Fruit fly (Drosophila melanogaster) whole organism, embryonic: ENCODE results near the gene wdb.
A peak's percentile ranks its signal among the peaks of the same experiment; 100 is the strongest.

ENCODE experiments used
- Asciz ChIP-seq: fragments of 200-800 bp; sonication (Bioruptor generic); optimal IDR thresholded peaks from 2 replicates; lab custom pipeline; 2017; ENCODE audit warnings: missing biosample characterization, mild to moderate bottlenecking, missing genetic modification characterization, missing genetic modification reagents
- Bdp1 ChIP-seq: fragments of 200-800 bp; sonication (Bioruptor generic); optimal IDR thresholded peaks from 3 replicates; lab custom pipeline; 2016; ENCODE audit warnings: missing biosample characterization, missing genetic modification characterization
- CG10267 ChIP-seq: fragments of 200-800 bp; sonication (Bioruptor generic); optimal IDR thresholded peaks from 2 replicates; lab custom pipeline; 2018; ENCODE audit warnings: missing biosample characterization, mild to moderate bottlenecking, missing genetic modification characterization, moderate library complexity
- CG10959 ChIP-seq: fragments of 200-800 bp; sonication (Bioruptor generic); IDR thresholded peaks from 2 replicates; pipeline ENCODE4 v1.3.6; 2022; ENCODE audit warnings: missing biosample characterization, missing genetic modification characterization
- CG11247 ChIP-seq: fragments of 200-800 bp; sonication (Bioruptor generic); IDR thresholded peaks from 2 replicates; pipeline ENCODE4 v1.3.6; 2022; ENCODE audit warnings: missing biosample characterization, missing genetic modification characterization
- CG11456 ChIP-seq: fragments of 200-800 bp; sonication (Bioruptor generic); IDR thresholded peaks from 3 replicates; pipeline ENCODE4 v1.3.6; 2022; ENCODE audit warnings: missing biosample characterization, missing genetic modification characterization
- CG12659 ChIP-seq: fragments of 200-800 bp; sonication (Bioruptor generic); optimal IDR thresholded peaks from 3 replicates; lab custom pipeline; 2017; ENCODE audit warnings: mild to moderate bottlenecking, missing biosample characterization, missing genetic modification reagents, missing genetic modification characterization
- CG14441 ChIP-seq: fragments of 200-800 bp; sonication (Bioruptor generic); IDR thresholded peaks from 2 replicates; pipeline ENCODE4 v1.3.6; 2022; ENCODE audit warnings: missing biosample characterization, missing genetic modification characterization
- CG15073 ChIP-seq: fragments of 200-800 bp; sonication (Bioruptor generic); optimal IDR thresholded peaks from 2 replicates; lab custom pipeline; 2016; ENCODE audit warnings: missing biosample characterization, missing genetic modification characterization
- CG1529 ChIP-seq: fragments of 200-800 bp; sonication (Bioruptor generic); optimal IDR thresholded peaks from 3 replicates; lab custom pipeline; 2018; ENCODE audit warnings: missing biosample characterization, missing genetic modification characterization
- CG17359 ChIP-seq: fragments of 200-800 bp; sonication (Bioruptor generic); optimal IDR thresholded peaks from 3 replicates; lab custom pipeline; 2018; ENCODE audit warnings: missing biosample characterization, mild to moderate bottlenecking, missing genetic modification characterization, moderate library complexity
- CG17385 ChIP-seq: fragments of 200-800 bp; sonication (Bioruptor generic); optimal IDR thresholded peaks from 3 replicates; lab custom pipeline; 2018; ENCODE audit warnings: missing biosample characterization, mild to moderate bottlenecking, missing genetic modification characterization
- CG1832 ChIP-seq: fragments of 200-800 bp; sonication (Bioruptor generic); optimal IDR thresholded peaks from 2 replicates; lab custom pipeline; 2017; ENCODE audit warnings: missing biosample characterization, mild to moderate bottlenecking, missing genetic modification characterization, inconsistent platforms
- CG2678 ChIP-seq: fragments of 200-800 bp; sonication (Bioruptor generic); optimal IDR thresholded peaks from 3 replicates; lab custom pipeline; 2019; ENCODE audit warnings: missing biosample characterization, mild to moderate bottlenecking, missing genetic modification characterization, moderate library complexity
- CG30431 ChIP-seq: fragments of 200-800 bp; sonication (Bioruptor generic); optimal IDR thresholded peaks from 2 replicates; lab custom pipeline; 2017; ENCODE audit warnings: missing biosample characterization, missing genetic modification characterization
- CG32772 ChIP-seq: fragments of 200-800 bp; sonication (Bioruptor generic); IDR thresholded peaks from 2 replicates; pipeline ENCODE4 v1.3.6; 2022; ENCODE audit warnings: missing biosample characterization, missing genetic modification characterization
- CG4424 ChIP-seq: fragments of 200-800 bp; sonication (Bioruptor generic); optimal IDR thresholded peaks from 3 replicates; lab custom pipeline; 2016; ENCODE audit warnings: missing biosample characterization, missing genetic modification characterization
- CG4730 ChIP-seq: fragments of 200-800 bp; sonication (Bioruptor generic); IDR thresholded peaks from 2 replicates; pipeline ENCODE4 v1.3.6; 2022; ENCODE audit warnings: missing biosample characterization, missing genetic modification characterization
- CG6175 ChIP-seq: fragments of 200-800 bp; sonication (Bioruptor generic); IDR thresholded peaks from 3 replicates; pipeline ENCODE4 v1.3.6; 2022; ENCODE audit warnings: missing biosample characterization, missing genetic modification characterization
- CG6272 ChIP-seq: fragments of 200-800 bp; sonication (Bioruptor generic); IDR thresholded peaks from 2 replicates; pipeline ENCODE4 v1.3.6; 2022; ENCODE audit warnings: missing biosample characterization, missing genetic modification characterization
- CG6654 ChIP-seq: fragments of 200-800 bp; sonication (Bioruptor generic); optimal IDR thresholded peaks from 2 replicates; lab custom pipeline; 2017; ENCODE audit warnings: missing biosample characterization, mild to moderate bottlenecking, missing genetic modification characterization
- CG6813 ChIP-seq: fragments of 200-800 bp; sonication (Bioruptor generic); optimal IDR thresholded peaks from 2 replicates; lab custom pipeline; 2017; ENCODE audit warnings: missing biosample characterization, missing genetic modification characterization, mild to moderate bottlenecking, moderate library complexity, missing genetic modification reagents
- CG7987 ChIP-seq: fragments of 200-800 bp; sonication (Bioruptor generic); optimal IDR thresholded peaks from 2 replicates; lab custom pipeline; 2018; ENCODE audit warnings: missing biosample characterization, mild to moderate bottlenecking, missing genetic modification characterization, moderate library complexity
- CG8089 ChIP-seq: fragments of 200-800 bp; sonication (Bioruptor generic); optimal IDR thresholded peaks from 3 replicates; lab custom pipeline; 2016; ENCODE audit warnings: missing biosample characterization, missing genetic modification characterization
- CG8765 ChIP-seq: fragments of 200-800 bp; sonication (Bioruptor generic); IDR thresholded peaks from 2 replicates; pipeline ENCODE4 v1.3.6; 2022; ENCODE audit warnings: missing biosample characterization, missing genetic modification characterization
- CG9215 ChIP-seq: fragments of 200-800 bp; sonication (Bioruptor generic); IDR thresholded peaks from 2 replicates; pipeline ENCODE4 v1.3.6; 2022; ENCODE audit warnings: missing biosample characterization, missing genetic modification characterization
- CkIIα-i1 ChIP-seq: fragments of 200-800 bp; sonication (Bioruptor generic); IDR thresholded peaks from 2 replicates; pipeline ENCODE4 v1.3.6; 2022; ENCODE audit warnings: missing biosample characterization, missing genetic modification characterization
- D19B ChIP-seq: fragments of 200-800 bp; sonication (Bioruptor generic); optimal IDR thresholded peaks from 2 replicates; lab custom pipeline; 2017; ENCODE audit warnings: missing biosample characterization, mild to moderate bottlenecking, missing genetic modification characterization
- H15 ChIP-seq: fragments of 200-800 bp; sonication (Bioruptor generic); IDR thresholded peaks from 3 replicates; pipeline ENCODE4 v1.3.6; 2022; ENCODE audit warnings: missing biosample characterization, missing genetic modification characterization
- NK7.1 ChIP-seq: fragments of 200-800 bp; sonication (Bioruptor generic); optimal IDR thresholded peaks from 3 replicates; lab custom pipeline; 2016; ENCODE audit warnings: missing biosample characterization, missing genetic modification characterization
- Nf-YA ChIP-seq: fragments of 200-800 bp; sonication (Bioruptor generic); IDR thresholded peaks from 2 replicates; pipeline ENCODE4 v1.3.6; 2022; ENCODE audit warnings: missing biosample characterization, missing genetic modification characterization
- Rx ChIP-seq: fragments of 200-800 bp; sonication (Bioruptor generic); IDR thresholded peaks from 2 replicates; pipeline ENCODE4 v1.3.6; 2022; ENCODE audit warnings: missing biosample characterization, missing genetic modification characterization
- Sry-δ ChIP-seq: fragments of 200-800 bp; sonication (Bioruptor generic); optimal IDR thresholded peaks from 2 replicates; lab custom pipeline; 2016; ENCODE audit warnings: missing biosample characterization, missing genetic modification characterization
- ara ChIP-seq: fragments of 200-800 bp; sonication (Bioruptor generic); IDR thresholded peaks from 2 replicates; pipeline ENCODE4 v1.3.6; 2022; ENCODE audit warnings: missing biosample characterization, missing genetic modification characterization
- ato ChIP-seq: fragments of 200-800 bp; sonication (Bioruptor generic); IDR thresholded peaks from 2 replicates; pipeline ENCODE4 v1.3.6; 2022; ENCODE audit warnings: missing biosample characterization, missing genetic modification characterization; ENCODE audit not compliant: partially characterized antibody
- cas ChIP-seq: fragments of 200-800 bp; sonication (Bioruptor generic); IDR thresholded peaks from 2 replicates; pipeline ENCODE4 v1.3.6; 2022; ENCODE audit warnings: missing biosample characterization, missing genetic modification characterization
- chm ChIP-seq: fragments of 200-800 bp; sonication (Bioruptor generic); IDR thresholded peaks from 2 replicates; pipeline ENCODE4 v1.3.6; 2022; ENCODE audit warnings: missing biosample characterization, missing genetic modification characterization
- disco-r ChIP-seq: fragments of 200-800 bp; sonication (Bioruptor generic); optimal IDR thresholded peaks from 2 replicates; lab custom pipeline; 2016; ENCODE audit warnings: missing biosample characterization, missing genetic modification characterization
- dmrt11E ChIP-seq: fragments of 200-800 bp; sonication (Bioruptor generic); optimal IDR thresholded peaks from 3 replicates; lab custom pipeline; 2018; ENCODE audit warnings: missing biosample characterization, mild to moderate bottlenecking, missing genetic modification characterization, moderate library complexity
- dmrt99B ChIP-seq: fragments of 200-800 bp; sonication (Bioruptor generic); optimal IDR thresholded peaks from 2 replicates; lab custom pipeline; 2018; ENCODE audit warnings: missing biosample characterization, mild to moderate bottlenecking, missing genetic modification characterization, moderate library complexity
- ham ChIP-seq: fragments of 200-800 bp; sonication (Bioruptor generic); IDR thresholded peaks from 2 replicates; pipeline ENCODE4 v1.3.6; 2022; ENCODE audit warnings: missing biosample characterization, missing genetic modification characterization
- kni ChIP-seq: fragments of 200-800 bp; sonication (Bioruptor generic); optimal IDR thresholded peaks from 3 replicates; lab custom pipeline; 2017; ENCODE audit warnings: mild to moderate bottlenecking, missing biosample characterization, missing genetic modification reagents, missing genetic modification characterization
- onecut ChIP-seq: fragments of 200-800 bp; sonication (Bioruptor generic); IDR thresholded peaks from 2 replicates; pipeline ENCODE4 v1.3.6; 2022; ENCODE audit warnings: missing biosample characterization, missing genetic modification characterization
- pnt ChIP-seq: fragments of 200-800 bp; sonication (Bioruptor generic); optimal IDR thresholded peaks from 3 replicates; lab custom pipeline; 2016; ENCODE audit warnings: missing biosample characterization, missing genetic modification characterization
- pzg ChIP-seq: fragments of 200-800 bp; sonication (Bioruptor generic); optimal IDR thresholded peaks from 3 replicates; lab custom pipeline; 2018; ENCODE audit warnings: missing biosample characterization, mild to moderate bottlenecking, missing genetic modification characterization, moderate library complexity
- scrt ChIP-seq: fragments of 200-800 bp; sonication (Bioruptor generic); optimal IDR thresholded peaks from 2 replicates; lab custom pipeline; 2018; ENCODE audit warnings: missing biosample characterization, mild to moderate bottlenecking, missing genetic modification characterization, moderate library complexity
- sima ChIP-seq: fragments of 200-800 bp; sonication (Bioruptor generic); optimal IDR thresholded peaks from 2 replicates; lab custom pipeline; 2016; ENCODE audit warnings: missing biosample characterization, missing genetic modification characterization
- slbo ChIP-seq: fragments of 200-800 bp; sonication (Bioruptor generic); IDR thresholded peaks from 2 replicates; pipeline ENCODE4 v1.3.6; 2022; ENCODE audit warnings: missing biosample characterization, missing genetic modification characterization
- sna ChIP-seq: fragments of 200-800 bp; sonication (Bioruptor generic); IDR thresholded peaks from 2 replicates; pipeline ENCODE4 v1.3.6; 2022; ENCODE audit warnings: missing biosample characterization, missing genetic modification characterization; ENCODE audit not compliant: partially characterized antibody
- ssp ChIP-seq: fragments of 200-800 bp; sonication (Bioruptor generic); IDR thresholded peaks from 2 replicates; pipeline ENCODE4 v1.3.6; 2022; ENCODE audit warnings: missing biosample characterization, missing genetic modification characterization
- stc ChIP-seq: fragments of 200-800 bp; sonication (Bioruptor generic); IDR thresholded peaks from 2 replicates; pipeline ENCODE4 v1.3.6; 2022; ENCODE audit warnings: missing biosample characterization, missing genetic modification characterization
- unc-4 ChIP-seq: fragments of 200-800 bp; sonication (Bioruptor generic); IDR thresholded peaks from 2 replicates; pipeline ENCODE4 v1.3.6; 2022; ENCODE audit warnings: missing biosample characterization, missing genetic modification characterization; ENCODE audit not compliant: partially characterized antibody

Gene wdb

dm6 chr3R:27553921-27554320 lies 28.1 kb downstream of the wdb start (continued):
- TF ChIP-seq ssp (GFP tag; lab: Robert Waterston, UW) (peak; percentile 47), dmrt99B (no peak), CG6813 (GFP tag; lab: Kevin White, UChicago) (no peak), CG6175 (GFP tag; lab: Robert Waterston, UW) (no peak), CG2678 (tag; lab: Kevin White, UChicago) (no peak), Nf-YA (GFP tag; lab: Robert Waterston, UW) (0 out of 2 replicates have a peak, but pooled peaks have one; percentile 38), sima (GFP tag; lab: Kevin White, UChicago) (no peak), Asciz (GFP tag; lab: Kevin White, UChicago) (peak; percentile 67), ara (GFP tag; lab: Robert Waterston, UW) (peak; percentile 63; the same call in 1 of the 2 replicates), H15 (GFP tag; lab: Robert Waterston, UW) (peak; percentile 55; the same call in 1 of the 3 replicates), CG17385 (peak; percentile 51), pzg (GFP tag; lab: Kevin White, UChicago) (no peak), CG8089 (no peak), CG6654 (no peak), CG1529 (GFP tag; lab: Kevin White, UChicago) (peak; percentile 25), CG11456 (GFP tag; lab: Robert Waterston, UW) (no peak), Sry-δ (GFP tag; lab: Kevin White, UChicago) (no peak), CG30431 (GFP tag; lab: Kevin White, UChicago) (no peak), CkIIα-i1 (GFP tag; lab: Robert Waterston, UW) (no peak), kni (GFP tag; lab: Kevin White, UChicago) (no peak), onecut (GFP tag; lab: Robert Waterston, UW) (peak; percentile 21; the same call in 1 of the 2 replicates), CG11247 (GFP tag; lab: Robert Waterston, UW) (0 out of 2 replicates have a peak, but pooled peaks have one; percentile 18), Bdp1 (GFP tag; lab: Kevin White, UChicago) (no peak), CG6272 (GFP tag; lab: Robert Waterston, UW) (no peak), CG4730 (no peak), Rx (peak; percentile 60), disco-r (no peak), CG7987 (GFP tag; lab: Kevin White, UChicago) (no peak), slbo (GFP tag; lab: Robert Waterston, UW) (no peak), chm (0 out of 2 replicates have a peak, but pooled peaks have one; percentile 21), pnt (GFP tag; lab: Kevin White, UChicago) (no peak), unc-4 (GFP tag; lab: Robert Waterston, UW) (no peak), CG32772 (peak; percentile 34; the same call in 1 of the 2 replicates), CG17359 (tag; lab: Kevin White, UChicago) (peak; percentile 70), CG14441 (GFP tag; lab: Robert Waterston, UW) (peak; percentile 56), ham (GFP tag; lab: Robert Waterston, UW) (no peak), CG9215 (GFP tag; lab: Robert Waterston, UW) (no peak), D19B (GFP tag; lab: Kevin White, UChicago) (no peak), stc (GFP tag; lab: Robert Waterston, UW) (no peak), CG15073 (no peak), CG4424 (GFP tag; lab: Kevin White, UChicago) (peak; percentile 60), CG1832 (GFP tag; lab: Kevin White, UChicago) (no peak), CG12659 (GFP tag; lab: Kevin White, UChicago) (peak; percentile 1), NK7.1 (no peak), CG10267 (tag; lab: Kevin White, UChicago) (peak; percentile 45), sna (GFP tag; lab: Robert Waterston, UW) (no peak), ato (GFP tag; lab: Robert Waterston, UW) (no peak), dmrt11E (tag; lab: Kevin White, UChicago) (peak; percentile 49), cas (GFP tag; lab: Robert Waterston, UW) (no peak), CG8765 (no peak), CG10959 (GFP tag; lab: Robert Waterston, UW) (peak; percentile 61), scrt (no peak)
